Fruit fly (Drosophila melanogaster): ENCODE data around the gene CG43645.

The CG43645 gene

DNA sequence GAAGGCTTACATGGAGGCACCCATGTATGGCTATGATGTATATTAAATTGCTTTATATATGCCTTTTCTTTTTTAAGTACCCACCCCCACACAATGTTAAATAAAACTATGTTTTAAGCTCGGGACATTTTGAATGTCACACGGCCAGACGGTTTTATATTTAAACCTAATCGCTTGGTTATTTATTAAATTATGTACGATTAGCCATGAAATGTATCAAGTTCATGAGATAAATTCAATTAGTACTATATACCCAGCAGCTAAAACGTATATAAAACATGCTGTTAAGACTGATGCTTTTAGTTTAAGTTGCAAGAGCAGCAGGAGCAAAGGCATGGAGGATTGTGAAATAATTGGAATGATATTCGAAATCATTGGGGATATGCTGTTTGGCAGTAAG, at the start of gene CG43645, which contains the start of gene CG43221:
CG43645 (plus strand) TSS at position 301 of the 400 bp plus-strand sequence.
CG43221 (plus strand) TSS at position 301 of the 400 bp plus-strand sequence.
- TF ChIP-seq noc (tag; optimal IDR thresholded peaks at IDR 0.05), result no peak

DNA sequence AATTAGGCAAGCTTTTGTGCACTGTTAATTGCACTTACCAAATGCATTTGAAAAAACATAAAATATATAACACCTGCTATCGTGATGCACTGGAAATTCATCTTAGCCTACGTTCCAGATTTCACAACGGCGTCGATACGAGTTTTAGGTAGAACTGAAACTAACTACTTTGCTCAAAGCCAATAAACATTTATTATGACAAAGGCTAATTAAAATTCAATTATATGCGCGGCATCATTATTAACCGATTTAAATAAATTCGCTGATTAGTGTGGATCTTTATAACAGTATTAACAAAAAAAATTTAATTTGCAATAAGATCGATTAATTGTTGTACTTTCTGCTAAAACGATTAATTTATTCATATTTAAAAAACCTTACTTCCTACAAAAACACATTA, 49.1 kb upstream of the CG43645 start, which contains the start of gene CG33928:
CG33928 (minus strand) TSS at position 101 of the 400 bp plus-strand sequence.
- no peak for TF ChIP-seq noc (tag; optimal IDR thresholded peaks at IDR 0.05)

DNA sequence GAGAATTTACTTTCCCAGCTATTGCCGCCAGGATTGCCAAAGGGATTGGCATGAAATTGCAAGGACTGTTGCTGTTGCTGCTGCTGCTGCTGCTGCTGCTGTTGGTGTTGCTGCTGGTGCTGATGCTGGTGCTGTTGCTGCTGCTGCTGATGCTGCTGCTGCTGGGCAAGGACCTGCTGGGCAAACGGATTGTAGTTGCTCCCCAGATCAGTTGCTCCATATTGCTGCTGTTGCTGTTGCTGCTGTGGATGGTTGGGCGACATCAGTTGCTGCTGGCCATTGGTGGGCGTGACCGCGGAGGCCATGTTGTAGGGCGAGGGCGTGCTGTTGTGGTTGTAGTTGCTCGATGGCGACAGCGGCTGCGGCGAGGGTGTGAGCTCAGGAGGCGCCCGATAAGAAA, 48.0 kb upstream of the CG43645 start:
- no peak for TF ChIP-seq noc (tag; optimal IDR thresholded peaks at IDR 0.05)

DNA sequence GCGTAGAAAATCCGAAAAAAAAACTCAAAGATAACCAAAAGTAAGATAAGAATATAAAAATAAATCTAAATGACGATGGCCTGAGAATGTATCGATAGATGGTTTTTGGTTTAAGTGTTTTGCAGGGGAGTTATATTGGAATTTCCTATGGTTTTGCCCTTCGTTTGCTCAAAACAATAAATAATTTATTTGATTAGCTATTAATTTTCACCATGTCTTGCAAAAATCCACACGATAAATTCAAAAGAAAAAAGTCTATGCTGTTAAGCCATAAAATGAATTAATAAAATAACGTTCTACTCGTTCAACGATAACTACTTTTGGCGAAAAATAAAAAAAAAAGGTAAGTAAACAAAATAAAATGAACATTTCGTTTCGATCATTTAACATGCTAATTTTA, 38.5 kb upstream of the CG43645 start:
- no peak for TF ChIP-seq noc (tag; optimal IDR thresholded peaks at IDR 0.05)

DNA sequence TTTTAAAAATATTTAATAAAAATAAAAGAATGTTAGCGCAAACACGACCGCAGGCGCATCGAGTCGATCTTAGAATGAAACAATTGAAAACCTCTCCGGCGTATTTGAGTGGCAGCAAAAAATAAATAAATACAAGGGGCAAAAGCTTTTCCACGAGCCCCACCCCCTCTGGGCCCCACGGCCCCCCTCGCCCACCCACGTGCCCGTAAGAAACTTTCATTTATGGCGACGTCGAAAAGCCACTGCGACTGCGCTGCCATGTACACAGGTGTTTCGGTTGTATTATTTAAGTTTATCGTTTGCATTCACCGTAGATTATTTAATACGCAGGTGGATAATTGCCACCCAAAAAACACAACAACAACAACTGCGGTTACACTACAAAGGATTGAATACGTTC, 37.1 kb upstream of the CG43645 start:
- TF ChIP-seq noc (tag; optimal IDR thresholded peaks at IDR 0.05), result no peak

DNA sequence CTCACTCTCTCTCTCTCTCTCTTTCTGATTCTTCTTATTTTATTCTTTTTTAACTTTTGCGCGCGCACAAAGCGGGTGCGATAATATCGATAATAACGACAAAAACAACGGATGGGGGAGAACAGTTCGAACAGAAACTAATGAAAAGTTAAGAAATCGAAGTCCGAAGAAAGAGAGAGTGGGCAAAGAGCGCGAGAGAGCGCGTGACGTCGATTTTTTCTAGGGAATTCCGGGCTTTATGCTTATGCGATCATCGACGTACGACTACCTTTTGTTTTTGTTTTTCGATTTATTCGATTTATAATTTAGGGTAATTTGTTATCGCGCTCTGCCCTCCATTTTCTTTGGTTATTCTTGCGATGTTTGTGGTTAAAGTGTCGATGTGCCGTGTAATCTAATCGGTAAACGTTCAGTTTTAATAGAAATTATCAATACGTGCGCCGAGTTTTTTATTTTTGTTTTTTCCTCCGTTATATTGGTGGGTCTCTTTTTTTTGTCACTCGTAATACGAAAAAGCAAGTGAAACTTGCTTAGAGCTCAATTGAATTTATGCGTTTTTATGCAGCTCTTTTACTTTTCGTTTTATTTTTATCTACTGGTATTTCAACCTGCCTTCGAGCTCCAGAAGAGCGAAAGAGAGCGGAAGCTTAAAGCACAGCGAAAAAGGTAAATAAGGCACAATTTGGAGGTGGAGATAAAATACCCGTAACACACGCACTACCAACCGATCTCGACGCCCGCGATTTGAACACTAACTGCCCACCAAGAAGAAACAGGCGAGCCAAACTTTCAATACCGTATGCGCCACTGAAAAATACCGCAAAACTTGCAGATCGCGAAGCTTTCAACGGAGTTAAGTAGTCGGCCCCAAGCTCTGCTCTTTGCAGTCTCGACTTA, 35.7 kb upstream of the CG43645 start, which contains the start of gene dl:
dl (minus strand) TSS at position 757 of the 897 bp plus-strand sequence.
- TF ChIP-seq noc (tag; optimal IDR thresholded peaks at IDR 0.05), result peak; percentile 16

DNA sequence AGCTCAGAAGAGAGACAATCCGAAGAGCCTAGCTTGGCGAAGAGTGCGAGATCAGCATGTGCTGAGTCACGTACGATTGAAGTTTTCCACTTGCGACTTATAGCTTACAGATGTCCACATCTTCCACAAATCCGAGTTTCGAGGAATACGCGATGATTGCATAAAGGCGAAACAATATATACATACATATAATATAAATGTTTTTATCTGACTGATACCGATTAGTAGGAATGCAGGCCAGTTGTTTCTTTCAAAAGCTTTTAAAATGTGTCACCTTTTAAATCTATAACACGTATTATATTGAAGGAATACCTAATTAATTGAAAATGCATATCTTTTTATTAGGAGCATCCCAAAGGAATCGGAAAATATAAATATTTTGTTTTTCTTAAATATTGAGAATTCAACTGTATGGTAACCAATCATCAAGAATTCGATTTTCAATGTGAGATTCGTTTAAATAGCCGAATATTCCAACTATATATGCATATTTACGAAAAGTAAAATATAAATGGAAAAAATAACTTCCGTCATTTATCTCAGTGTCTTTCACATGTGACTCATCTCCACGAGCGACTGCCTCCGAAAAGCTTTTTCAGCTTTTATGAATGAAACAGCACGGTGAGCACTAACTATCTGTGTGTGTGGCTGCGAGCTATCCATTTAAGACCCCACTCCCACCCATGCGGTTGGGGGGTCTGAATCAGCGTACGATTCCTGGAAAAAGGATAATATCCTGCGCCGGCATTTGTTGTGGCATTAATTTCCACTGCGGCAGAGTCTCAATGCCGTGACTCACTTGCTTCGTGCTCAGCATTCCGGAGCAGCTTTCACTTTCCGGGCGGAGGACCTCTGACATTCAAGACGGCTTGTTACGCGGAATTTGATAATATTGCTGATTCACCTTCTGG, 34.8 kb upstream of the CG43645 start:
- peak; percentile 84 for TF ChIP-seq noc (tag; optimal IDR thresholded peaks at IDR 0.05)

DNA sequence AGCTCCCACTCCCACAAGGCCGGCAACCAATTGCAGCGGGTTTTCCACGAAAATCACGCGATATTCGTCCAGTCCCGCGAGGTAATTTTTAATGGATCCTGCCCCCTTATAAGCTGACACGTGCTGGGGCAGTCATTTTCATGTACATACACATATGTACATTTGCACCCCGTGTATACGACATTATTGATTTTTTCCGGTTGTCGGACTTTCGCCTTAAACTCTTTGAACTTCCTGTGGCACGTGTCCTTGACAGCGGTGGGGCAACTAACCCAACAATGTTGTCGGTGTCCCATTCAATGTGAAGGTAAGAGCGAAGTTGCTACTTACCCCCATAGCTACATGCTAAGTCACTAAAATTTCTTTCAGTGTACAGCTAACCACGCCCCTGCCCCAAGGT, 33.5 kb upstream of the CG43645 start:
- no peak for TF ChIP-seq noc (tag; optimal IDR thresholded peaks at IDR 0.05)

DNA sequence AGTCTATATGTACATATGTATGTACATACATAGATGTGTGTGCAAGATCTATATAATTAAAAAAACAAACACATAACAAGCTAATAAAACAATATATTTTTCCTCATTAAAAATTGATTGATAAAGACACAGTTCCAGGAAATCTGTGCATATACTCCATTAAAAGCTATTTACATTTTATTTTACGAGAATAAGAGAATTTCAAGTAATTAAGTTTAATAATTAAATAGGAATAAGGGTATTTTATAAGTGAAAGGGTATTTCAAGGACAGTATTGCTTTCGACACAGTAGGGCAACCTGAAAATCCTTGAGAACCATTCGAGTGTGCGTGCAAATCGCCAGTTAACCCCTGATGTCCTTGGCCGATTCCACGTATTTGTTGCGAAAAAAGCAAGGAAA, 32.9 kb upstream of the CG43645 start, which contains the start of gene CG5050:
CG5050 (plus strand) TSS at position 301 of the 400 bp plus-strand sequence.
- TF ChIP-seq noc (tag; optimal IDR thresholded peaks at IDR 0.05), result no peak

DNA sequence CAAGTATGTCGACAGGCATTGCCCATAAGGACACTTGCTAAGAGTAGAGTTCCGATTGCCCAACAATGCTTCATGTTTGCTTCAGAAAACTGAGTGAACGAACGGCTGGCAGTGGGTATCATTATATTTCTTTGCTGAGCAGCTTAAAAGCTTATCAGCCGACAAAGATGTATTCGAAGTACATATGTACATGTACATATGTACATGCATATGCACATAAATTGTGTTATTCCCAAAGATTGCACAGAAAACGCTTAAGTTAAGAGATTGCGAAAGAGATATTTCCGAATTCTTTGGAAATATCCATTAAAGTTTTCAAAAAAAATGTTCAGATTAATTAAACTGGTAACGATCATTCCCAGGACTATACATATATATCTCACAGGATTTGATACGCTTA, 29.7 kb upstream of the CG43645 start, which contains the start of gene SPH93:
SPH93 (minus strand) TSS at position 101 of the 400 bp plus-strand sequence.
- TF ChIP-seq noc (tag; optimal IDR thresholded peaks at IDR 0.05), result no peak

DNA sequence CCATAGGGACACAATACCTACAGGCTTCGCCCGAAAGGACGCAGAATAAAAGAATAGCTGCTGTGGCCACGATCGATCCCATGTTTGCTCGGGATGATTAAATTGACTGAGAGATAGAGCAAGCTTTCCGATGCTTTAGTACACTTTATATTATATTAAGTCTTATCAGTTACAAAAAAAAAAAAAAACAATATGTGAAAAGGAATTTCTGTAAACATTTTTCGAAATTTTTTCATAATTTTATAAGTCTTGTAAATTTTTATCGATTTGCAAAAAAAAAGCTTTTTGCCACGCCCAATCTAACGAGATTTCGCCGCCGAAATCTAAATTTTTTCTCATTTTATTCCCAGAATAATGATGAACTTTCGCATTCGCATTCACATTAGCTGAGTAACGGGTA, 27.6 kb upstream of the CG43645 start, which contains the start of gene CG18563:
CG18563 (minus strand) TSS at position 101 of the 400 bp plus-strand sequence.
- no peak for TF ChIP-seq noc (tag; optimal IDR thresholded peaks at IDR 0.05)

DNA sequence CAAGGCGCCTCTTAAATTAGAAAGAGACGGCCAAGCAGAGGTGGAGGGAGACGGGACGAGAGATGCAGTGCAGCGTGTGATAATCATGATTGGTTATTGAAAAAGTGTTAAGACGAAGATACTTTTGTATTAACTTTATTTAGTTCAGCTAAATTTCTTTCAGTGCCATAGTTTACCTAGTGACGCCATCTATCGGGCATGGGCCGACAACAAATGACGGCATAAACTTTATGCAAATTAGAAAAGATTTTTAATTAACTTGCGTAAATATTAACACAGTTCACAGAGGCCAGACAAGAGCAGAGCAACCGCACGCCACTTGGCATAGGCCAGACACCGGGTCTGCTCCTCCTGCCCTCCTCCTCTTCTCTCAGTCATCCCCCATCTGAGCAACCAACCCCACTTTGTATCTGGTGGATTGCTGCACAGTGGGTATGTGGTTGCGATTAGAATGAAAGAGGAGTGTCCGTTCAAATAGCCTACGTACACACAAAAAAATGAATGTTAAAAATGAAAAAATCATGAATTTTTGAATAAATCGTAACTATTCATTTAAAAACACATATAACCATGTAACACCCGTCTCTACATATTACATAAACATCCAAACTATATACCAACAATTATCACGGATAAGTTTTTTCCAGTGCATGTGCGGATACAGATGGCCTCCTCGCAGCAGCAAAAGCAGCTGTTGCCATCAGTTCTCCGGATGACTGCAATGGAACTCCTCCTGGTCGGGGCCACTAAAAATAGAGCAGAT, 19.5 kb upstream of the CG43645 start:
- no peak for TF ChIP-seq noc (tag; optimal IDR thresholded peaks at IDR 0.05)

DNA sequence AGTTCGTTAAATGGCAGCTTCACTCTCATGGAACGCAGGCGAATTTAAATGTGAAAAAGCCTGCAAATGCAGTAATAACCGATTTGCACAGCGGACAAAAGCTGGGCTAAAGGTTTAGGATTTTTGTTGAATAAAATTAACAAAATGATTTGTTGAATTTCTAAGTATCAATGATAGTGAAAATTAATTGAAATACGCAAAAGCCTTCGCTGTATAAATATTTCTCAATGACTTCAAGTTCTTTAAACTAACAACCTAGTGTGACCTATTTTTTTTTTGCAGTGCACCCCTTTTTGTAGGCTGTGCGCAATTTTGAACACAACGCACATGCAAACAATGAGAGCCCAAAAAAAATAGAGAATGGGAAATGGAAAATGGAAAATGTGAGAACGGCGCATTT, 18.6 kb upstream of the CG43645 start:
- TF ChIP-seq noc (tag; optimal IDR thresholded peaks at IDR 0.05), result no peak

DNA sequence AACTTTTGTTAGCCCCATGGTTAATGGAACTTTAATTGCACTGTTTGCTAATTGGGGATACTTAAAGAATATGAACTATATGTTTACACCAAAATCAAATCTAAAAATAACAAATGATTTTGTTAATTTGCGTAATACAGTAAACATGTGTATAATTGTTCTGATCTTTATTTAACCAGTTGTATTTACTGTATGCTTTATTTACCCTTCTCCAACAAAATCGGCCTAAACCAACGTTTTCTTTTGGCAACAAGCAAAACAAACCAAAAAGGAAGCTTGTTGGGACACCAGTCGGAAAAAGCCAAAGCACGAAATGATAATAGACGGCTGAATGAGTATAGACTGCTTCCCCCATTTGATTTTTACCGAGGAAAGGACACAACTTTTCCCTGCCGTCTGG, 14.9 kb upstream of the CG43645 start:
- TF ChIP-seq noc (tag; optimal IDR thresholded peaks at IDR 0.05), result peak; percentile 79

DNA sequence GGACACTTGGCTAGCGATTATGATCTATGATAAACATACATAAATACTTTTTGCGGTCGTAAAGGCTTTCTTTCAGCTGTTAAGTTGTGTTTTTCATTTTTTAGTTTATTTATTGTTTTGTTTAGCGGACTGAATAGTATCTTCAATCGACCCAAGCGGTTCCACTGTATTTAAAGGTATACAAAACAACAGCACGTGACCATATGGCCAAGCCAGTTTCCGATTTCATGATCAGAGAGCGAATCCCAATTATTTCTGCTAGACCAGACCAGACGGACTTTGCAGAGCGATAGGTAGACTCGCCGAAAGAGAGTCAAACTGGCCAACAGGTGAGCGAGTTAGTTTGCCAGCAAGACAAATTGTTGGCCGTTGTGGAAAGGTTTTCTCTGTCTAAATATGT, 14.0 kb upstream of the CG43645 start, which contains the start of gene Sgt:
Sgt (plus strand) TSS at position 80 of the 400 bp plus-strand sequence.
- no peak for TF ChIP-seq noc (tag; optimal IDR thresholded peaks at IDR 0.05)

All from whole organism, larva.